Fruit fly (Drosophila melanogaster) whole organism, embryonic: ENCODE results near the gene GNBP3.

Source experiments
- Atf3 ChIP-seq: fragments of 200-800 bp; sonication (Bioruptor generic); optimal IDR thresholded peaks from 3 replicates; lab custom pipeline; 2016; ENCODE audit warnings: missing biosample characterization, missing genetic modification characterization
- CG1024 ChIP-seq: fragments of 200-800 bp; sonication (Bioruptor generic); IDR thresholded peaks from 2 replicates; pipeline ENCODE4 v1.3.6; 2022; ENCODE audit warnings: missing biosample characterization, missing genetic modification characterization
- CG10959 ChIP-seq: fragments of 200-800 bp; sonication (Bioruptor generic); IDR thresholded peaks from 2 replicates; pipeline ENCODE4 v1.3.6; 2022; ENCODE audit warnings: missing biosample characterization, missing genetic modification characterization
- CG11504 ChIP-seq: fragments of 200-800 bp; sonication (Bioruptor generic); optimal IDR thresholded peaks from 3 replicates; lab custom pipeline; 2019; ENCODE audit warnings: missing biosample characterization, mild to moderate bottlenecking, missing genetic modification characterization, moderate library complexity
- CG12299 ChIP-seq: fragments of 200-800 bp; sonication (Bioruptor generic); optimal IDR thresholded peaks from 2 replicates; lab custom pipeline; 2018; ENCODE audit warnings: missing biosample characterization, mild to moderate bottlenecking, missing genetic modification characterization
- CG13287 ChIP-seq: fragments of 200-800 bp; sonication (Bioruptor generic); IDR thresholded peaks from 2 replicates; pipeline ENCODE4 v1.3.6; 2022; ENCODE audit warnings: missing biosample characterization, missing genetic modification characterization; ENCODE audit not compliant: partially characterized antibody
- CG13424 ChIP-seq: fragments of 200-800 bp; sonication (Bioruptor generic); optimal IDR thresholded peaks from 2 replicates; lab custom pipeline; 2019; ENCODE audit warnings: missing biosample characterization, mild to moderate bottlenecking, missing genetic modification characterization, moderate library complexity
- CG1529 ChIP-seq: fragments of 200-800 bp; sonication (Bioruptor generic); optimal IDR thresholded peaks from 3 replicates; lab custom pipeline; 2018; ENCODE audit warnings: missing biosample characterization, missing genetic modification characterization
- CG17359 ChIP-seq: fragments of 200-800 bp; sonication (Bioruptor generic); optimal IDR thresholded peaks from 3 replicates; lab custom pipeline; 2018; ENCODE audit warnings: missing biosample characterization, mild to moderate bottlenecking, missing genetic modification characterization, moderate library complexity
- CG17829 ChIP-seq: fragments of 200-800 bp; optimal IDR thresholded peaks from 2 replicates; lab custom pipeline; 2019; ENCODE audit warnings: missing biosample characterization, mild to moderate bottlenecking, missing genetic modification characterization, moderate library complexity
- CG17912 ChIP-seq: fragments of 200-800 bp; sonication (Bioruptor generic); optimal IDR thresholded peaks from 2 replicates; lab custom pipeline; 2018; ENCODE audit warnings: missing biosample characterization, mild to moderate bottlenecking, missing genetic modification characterization
- CG1792 ChIP-seq: fragments of 200-800 bp; sonication (Bioruptor generic); optimal IDR thresholded peaks from 2 replicates; lab custom pipeline; 2016; ENCODE audit warnings: missing biosample characterization, missing genetic modification characterization
- CG1832 ChIP-seq: fragments of 200-800 bp; sonication (Bioruptor generic); optimal IDR thresholded peaks from 2 replicates; lab custom pipeline; 2017; ENCODE audit warnings: missing biosample characterization, mild to moderate bottlenecking, missing genetic modification characterization, inconsistent platforms
- CG32532 ChIP-seq: fragments of 200-800 bp; sonication (Bioruptor generic); IDR thresholded peaks from 2 replicates; pipeline ENCODE4 v1.3.6; 2022; ENCODE audit warnings: missing biosample characterization, missing genetic modification characterization
- CG4282 ChIP-seq: fragments of 200-800 bp; sonication (Bioruptor generic); optimal IDR thresholded peaks from 2 replicates; lab custom pipeline; 2016; ENCODE audit warnings: missing biosample characterization, missing genetic modification characterization
- CG7357 ChIP-seq: fragments of 200-800 bp; sonication (Bioruptor generic); IDR thresholded peaks from 3 replicates; pipeline ENCODE4 v1.3.6; 2022; ENCODE audit warnings: missing biosample characterization, missing genetic modification characterization
- CG8359 ChIP-seq: fragments of 200-800 bp; sonication (Bioruptor generic); optimal IDR thresholded peaks from 2 replicates; lab custom pipeline; 2017; ENCODE audit warnings: missing biosample characterization, mild to moderate bottlenecking, missing genetic modification characterization, borderline replicate concordance
- CHES-1-like ChIP-seq: fragments of 200-800 bp; sonication (Bioruptor generic); optimal IDR thresholded peaks from 2 replicates; lab custom pipeline; 2016; ENCODE audit warnings: missing biosample characterization, missing genetic modification characterization
- D ChIP-seq, 2 experiments: fragments of 200-800 bp in 1 of 2; fragments of >200 bp in 1 of 2; sonication (Bioruptor generic) in 1 of 2; optimal IDR thresholded peaks; 2 replicates in 1 of 2; 3 replicates in 1 of 2; lab custom pipeline; 2017; ENCODE audit warnings: mild to moderate bottlenecking in 1 of 2, missing biosample characterization in 1 of 2, missing genetic modification characterization in 1 of 2, missing genetic modification reagents in 1 of 2
- Fer2 ChIP-seq: fragments of 200-800 bp; sonication (Bioruptor generic); optimal IDR thresholded peaks from 2 replicates; lab custom pipeline; 2018; ENCODE audit warnings: missing biosample characterization, mild to moderate bottlenecking, missing genetic modification characterization, moderate library complexity
- GATAe ChIP-seq: fragments of 200-800 bp; sonication (Bioruptor generic); conservative IDR thresholded peaks from 2 replicates; pipeline ENCODE4 v1.3.6; 2022; ENCODE audit warnings: missing biosample characterization, missing genetic modification characterization
- Gug ChIP-seq: fragments of 200-800 bp; sonication (Bioruptor generic); IDR thresholded peaks from 4 replicates; pipeline ENCODE4 v1.3.6; 2022; ENCODE audit warnings: missing biosample characterization, missing genetic modification characterization
- MBD-R2 ChIP-seq: fragments of 200-800 bp; sonication (Bioruptor generic); IDR thresholded peaks from 2 replicates; pipeline ENCODE4 v1.3.6; 2022; ENCODE audit warnings: missing biosample characterization, missing genetic modification characterization
- MESR4 ChIP-seq: fragments of 200-800 bp; sonication (Bioruptor generic); optimal IDR thresholded peaks from 2 replicates; lab custom pipeline; 2018; ENCODE audit warnings: missing biosample characterization, mild to moderate bottlenecking, missing genetic modification characterization, moderate library complexity
- NK7.1 ChIP-seq: fragments of 200-800 bp; sonication (Bioruptor generic); optimal IDR thresholded peaks from 3 replicates; lab custom pipeline; 2016; ENCODE audit warnings: missing biosample characterization, missing genetic modification characterization
- Nf-YC ChIP-seq: fragments of 200-800 bp; optimal IDR thresholded peaks from 3 replicates; lab custom pipeline; 2019; ENCODE audit warnings: missing biosample characterization, mild to moderate bottlenecking, missing genetic modification characterization, moderate library complexity
- Oaz ChIP-seq: fragments of 200-800 bp; sonication (Bioruptor generic); IDR thresholded peaks from 2 replicates; pipeline ENCODE4 v1.3.6; 2022; ENCODE audit warnings: missing biosample characterization, missing genetic modification characterization
- amos ChIP-seq: fragments of 200-800 bp; sonication (Bioruptor generic); IDR thresholded peaks from 2 replicates; pipeline ENCODE4 v1.3.6; 2022; ENCODE audit warnings: missing biosample characterization, missing genetic modification characterization; ENCODE audit not compliant: partially characterized antibody
- ap ChIP-seq: fragments of 200-800 bp; sonication (Bioruptor generic); IDR thresholded peaks from 2 replicates; pipeline ENCODE4 v1.3.6; 2022; ENCODE audit warnings: missing biosample characterization, missing genetic modification characterization
- cato ChIP-seq: fragments of 200-800 bp; sonication (Bioruptor generic); optimal IDR thresholded peaks from 2 replicates; lab custom pipeline; 2016; ENCODE audit warnings: missing biosample characterization, missing genetic modification characterization, borderline replicate concordance
- crol ChIP-seq: fragments of 200-800 bp; sonication (Bioruptor generic); IDR thresholded peaks from 2 replicates; pipeline ENCODE4 v1.3.6; 2022; ENCODE audit warnings: missing biosample characterization, missing genetic modification characterization
- dpn ChIP-seq, 2 experiments: fragments of 200-800 bp; sonication (Bioruptor generic); optimal IDR thresholded peaks; 3 replicates each; lab custom pipeline; 2016; ENCODE audit warnings: missing biosample characterization in 2 of 2, missing genetic modification characterization in 2 of 2
- ems ChIP-seq: fragments of 200-800 bp; sonication (Bioruptor generic); optimal IDR thresholded peaks from 3 replicates; lab custom pipeline; 2016; ENCODE audit warnings: missing biosample characterization, missing genetic modification characterization
- fd102C ChIP-seq: fragments of 200-800 bp; sonication (Bioruptor generic); optimal IDR thresholded peaks from 2 replicates; lab custom pipeline; 2018; ENCODE audit warnings: missing biosample characterization, mild to moderate bottlenecking, missing genetic modification characterization, moderate library complexity
- fd64A ChIP-seq: fragments of 200-800 bp; sonication (Bioruptor generic); optimal IDR thresholded peaks from 3 replicates; lab custom pipeline; 2018; ENCODE audit warnings: missing biosample characterization, mild to moderate bottlenecking, missing genetic modification characterization
- gro ChIP-seq: fragments of 200-800 bp; sonication (Bioruptor generic); optimal IDR thresholded peaks from 2 replicates; lab custom pipeline; 2016; ENCODE audit warnings: missing biosample characterization, missing genetic modification characterization
- hth ChIP-seq: fragments of >200 bp; optimal IDR thresholded peaks from 2 replicates; lab custom pipeline; 2017; ENCODE audit warnings: inconsistent platforms
- lab ChIP-seq: fragments of 200-800 bp; sonication (Bioruptor generic); optimal IDR thresholded peaks from 3 replicates; lab custom pipeline; 2017; ENCODE audit warnings: missing biosample characterization, missing genetic modification characterization, mild to moderate bottlenecking, moderate library complexity, missing genetic modification reagents
- nau ChIP-seq: fragments of 200-800 bp; sonication (Bioruptor generic); optimal IDR thresholded peaks from 3 replicates; lab custom pipeline; 2017; ENCODE audit warnings: missing biosample characterization, mild to moderate bottlenecking, missing genetic modification characterization, missing genetic modification reagents
- pnt ChIP-seq: fragments of 200-800 bp; sonication (Bioruptor generic); optimal IDR thresholded peaks from 3 replicates; lab custom pipeline; 2016; ENCODE audit warnings: missing biosample characterization, missing genetic modification characterization
- row ChIP-seq: fragments of 200-800 bp; sonication (Bioruptor generic); IDR thresholded peaks from 3 replicates; pipeline ENCODE4 v1.3.6; 2022; ENCODE audit warnings: missing biosample characterization, missing genetic modification characterization
- salm ChIP-seq: fragments of 200-800 bp; sonication (Bioruptor generic); optimal IDR thresholded peaks from 2 replicates; lab custom pipeline; 2018; ENCODE audit warnings: missing biosample characterization, mild to moderate bottlenecking, missing genetic modification characterization
- sens ChIP-seq: fragments of 200-800 bp; sonication (Bioruptor generic); peaks from one replicate; lab custom pipeline; 2016; ENCODE audit warnings: missing biosample characterization, missing genetic modification characterization
- slbo ChIP-seq: fragments of 200-800 bp; sonication (Bioruptor generic); IDR thresholded peaks from 2 replicates; pipeline ENCODE4 v1.3.6; 2022; ENCODE audit warnings: missing biosample characterization, missing genetic modification characterization
- tll ChIP-seq, 2 experiments: fragments of 200-800 bp in 1 of 2; fragments of >200 bp in 1 of 2; sonication (Bioruptor generic) in 1 of 2; optimal IDR thresholded peaks; 2 replicates each; lab custom pipeline; 2017 to 2019; ENCODE audit warnings: missing biosample characterization in 2 of 2, missing genetic modification characterization in 2 of 2, mild to moderate bottlenecking in 1 of 2, moderate library complexity in 1 of 2
- trh ChIP-seq: fragments of 200-800 bp; sonication (Bioruptor generic); optimal IDR thresholded peaks from 2 replicates; lab custom pipeline; 2016; ENCODE audit warnings: missing biosample characterization, missing genetic modification characterization
- tx ChIP-seq: fragments of 200-800 bp; sonication (Bioruptor generic); optimal IDR thresholded peaks from 2 replicates; lab custom pipeline; 2016; ENCODE audit warnings: missing biosample characterization, missing genetic modification characterization
- unc-4 ChIP-seq: fragments of 200-800 bp; sonication (Bioruptor generic); IDR thresholded peaks from 2 replicates; pipeline ENCODE4 v1.3.6; 2022; ENCODE audit warnings: missing biosample characterization, missing genetic modification characterization; ENCODE audit not compliant: partially characterized antibody
- z ChIP-seq: fragments of 200-800 bp; sonication (Bioruptor generic); IDR thresholded peaks from 3 replicates; pipeline ENCODE4 v1.3.6; 2022; ENCODE audit warnings: missing biosample characterization, missing genetic modification characterization
- zfh1 ChIP-seq: fragments of 200-800 bp; sonication (Bioruptor generic); IDR thresholded peaks from 3 replicates; pipeline ENCODE4 v1.3.6; 2022; ENCODE audit warnings: missing biosample characterization, missing genetic modification characterization

The GNBP3 gene

DNA sequence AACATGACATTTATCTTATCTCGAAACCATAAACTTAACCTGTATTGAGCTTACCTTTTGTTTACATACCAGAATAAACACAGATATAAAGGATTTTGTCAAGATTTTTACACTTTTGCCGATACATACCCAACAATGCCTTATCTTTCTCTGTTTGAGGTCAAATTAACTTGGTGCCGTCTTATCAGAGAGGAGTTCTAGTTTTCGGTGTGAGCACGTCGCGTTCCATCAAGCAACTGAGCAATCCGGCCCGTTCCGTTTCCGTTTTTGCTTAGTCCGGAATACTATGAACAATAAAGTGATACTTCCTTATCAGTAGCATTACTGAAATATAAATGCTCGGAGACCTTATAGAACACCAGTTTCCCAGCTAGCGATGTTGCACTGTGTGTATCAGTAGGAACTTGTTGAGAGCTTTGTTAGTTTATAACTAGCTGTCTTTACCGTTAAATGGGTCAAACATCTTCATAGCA lies 31.1 kb downstream of the GNBP3 start, which contains the start of gene Galk (continued):
- TF ChIP-seq sens (GFP tag; lab: Kevin White, UChicago) (peak; percentile 65), CG11504 (tag; lab: Kevin White, UChicago) (peak; percentile 36), CG8359 (GFP tag; lab: Kevin White, UChicago) (no peak), Gug (peak; percentile 84; the same call in 3 of the 4 replicates), nau (GFP tag; lab: Kevin White, UChicago) (no peak), zfh1 (GFP tag; lab: Robert Waterston, UW) (peak; percentile 53; the same call in 2 of the 3 replicates), CG12299 (tag; lab: Kevin White, UChicago) (peak; percentile 48), CG17912 (GFP tag; lab: Kevin White, UChicago) (peak; percentile 71), CG13287 (GFP tag; lab: Robert Waterston, UW) (no peak), CHES-1-like (GFP tag; lab: Kevin White, UChicago) (peak; percentile 58), CG1024 (GFP tag; lab: Robert Waterston, UW) (peak; percentile 49), lab (GFP tag; lab: Kevin White, UChicago) (peak; percentile 85), row (GFP tag; lab: Robert Waterston, UW) (peak; percentile 92), crol (GFP tag; lab: Robert Waterston, UW) (no peak), Oaz (GFP tag; lab: Robert Waterston, UW) (peak; percentile 48), Nf-YC (tag; lab: Kevin White, UChicago) (peak; percentile 5), D (optimal IDR thresholded peaks at IDR 0.05; lab: Kevin White, UChicago) (no peak), D (GFP tag; optimal IDR thresholded peaks at IDR 0.05; lab: Kevin White, UChicago) (peak; percentile 1), tx (GFP tag; lab: Kevin White, UChicago) (peak; percentile 55), GATAe (GFP tag; lab: Robert Waterston, UW) (peak; percentile 91), CG10959 (GFP tag; lab: Robert Waterston, UW) (peak; percentile 30; the same call in 1 of the 2 replicates), CG4282 (peak; percentile 72), CG1792 (peak; percentile 46), CG1832 (GFP tag; lab: Kevin White, UChicago) (no peak), fd102C (no peak), trh (GFP tag; lab: Kevin White, UChicago) (no peak), NK7.1 (GFP tag; lab: Kevin White, UChicago) (no peak), pnt (GFP tag; lab: Kevin White, UChicago) (no peak), ems (GFP tag; lab: Kevin White, UChicago) (peak; percentile 30), z (GFP tag; lab: Robert Waterston, UW) (no peak), Atf3 (GFP tag; lab: Kevin White, UChicago) (peak; percentile 5), amos (no peak), CG17359 (peak; percentile 55), CG13424 (tag; lab: Kevin White, UChicago) (peak; percentile 53), unc-4 (GFP tag; lab: Robert Waterston, UW) (no peak), tll (GFP tag; optimal IDR thresholded peaks at IDR 0.05; lab: Kevin White, UChicago) (no peak), gro (GFP tag; lab: Kevin White, UChicago) (peak; percentile 68), dpn (GFP tag; optimal IDR thresholded peaks at IDR 0.05; lab: Kevin White, UChicago) (peak; percentile 68 to 75), MBD-R2 (GFP tag; lab: Robert Waterston, UW) (no peak; the same call in 1 of the 2 replicates), Fer2 (tag; lab: Kevin White, UChicago) (no peak), CG32532 (GFP tag; lab: Robert Waterston, UW) (peak; percentile 92), salm (tag; lab: Kevin White, UChicago) (peak; percentile 65), CG17829 (tag; lab: Kevin White, UChicago) (no peak), hth (no peak), fd64A (peak; percentile 83), CG7357 (GFP tag; lab: Robert Waterston, UW) (no peak; the same call in 2 of the 3 replicates), CG1529 (GFP tag; lab: Kevin White, UChicago) (peak; percentile 26), slbo (peak; percentile 90), cato (GFP tag; lab: Kevin White, UChicago) (no peak), ap (GFP tag; lab: Robert Waterston, UW) (0 out of 2 replicates have a peak, but pooled peaks have one; percentile 24), MESR4 (GFP tag; lab: Kevin White, UChicago) (no peak)
